Fruit fly (Drosophila melanogaster): ENCODE results near the gene CG14989.

The CG14989 gene

dm6 chr3L:4040247-4040925 is 47.0 kb upstream of the CG14989 start, which contains the start of the genes CG11593 and Rcd5 (continued):
- TF ChIP-seq CG14441 (GFP tag; IDR thresholded peaks at IDR 0.05) (peak; percentile 85), lilli (GFP tag; optimal IDR thresholded peaks at IDR 0.05) (no peak), zen (tag; optimal IDR thresholded peaks at IDR 0.05) (peak; percentile 52), Spps (tag; optimal IDR thresholded peaks at IDR 0.05) (peak; percentile 41), Lhr (GFP tag; optimal IDR thresholded peaks at IDR 0.05) (peak; percentile 81), pum (GFP tag; optimal IDR thresholded peaks at IDR 0.05) (peak; percentile 35), odd (GFP tag; optimal IDR thresholded peaks at IDR 0.05) (no peak), CG10431 (GFP tag; optimal IDR thresholded peaks at IDR 0.05) (no peak), chm (GFP tag; IDR thresholded peaks at IDR 0.05) (no peak), tna (GFP tag; IDR thresholded peaks at IDR 0.05; ENCODE audit: partially characterized antibody) (no peak), slp2 (GFP tag; optimal IDR thresholded peaks at IDR 0.05) (peak; percentile 9), HmgZ (tag; optimal IDR thresholded peaks at IDR 0.05) (peak; percentile 63), CG6765 (GFP tag; optimal IDR thresholded peaks at IDR 0.05) (no peak), CG7987 (GFP tag; optimal IDR thresholded peaks at IDR 0.05) (peak; percentile 13), CG13624 (GFP tag; optimal IDR thresholded peaks at IDR 0.05) (no peak), Ssrp (tag; optimal IDR thresholded peaks at IDR 0.05) (peak; percentile 62), CG1832 (GFP tag; optimal IDR thresholded peaks at IDR 0.05) (no peak), schlank (tag; optimal IDR thresholded peaks at IDR 0.05) (no peak), ci (GFP tag; IDR thresholded peaks at IDR 0.05) (peak; percentile 79; the same call in 2 of the 3 replicates), Adf1 (GFP tag; IDR thresholded peaks at IDR 0.05) (peak; percentile 49), Eip74EF (GFP tag; optimal IDR thresholded peaks at IDR 0.05) (no peak), tgo (GFP tag; IDR thresholded peaks at IDR 0.05) (peak; percentile 84), CG7372 (GFP tag; IDR thresholded peaks at IDR 0.05) (peak; percentile 79), CG6654 (GFP tag; optimal IDR thresholded peaks at IDR 0.05) (no peak), psq (GFP tag; optimal IDR thresholded peaks at IDR 0.05) (peak; percentile 16), cas (GFP tag; IDR thresholded peaks at IDR 0.05) (peak; percentile 45; the same call in 1 of the 2 replicates), Nf-YB (GFP tag; optimal IDR thresholded peaks at IDR 0.05) (no peak), croc (GFP tag; conservative IDR thresholded peaks at IDR 0.05) (peak; percentile 78), CG8478 (optimal IDR thresholded peaks at IDR 0.05) (no peak), row (GFP tag; IDR thresholded peaks at IDR 0.05) (peak; percentile 94), so (GFP tag; IDR thresholded peaks at IDR 0.05) (no peak), br (optimal IDR thresholded peaks at IDR 0.05) (no peak), CG8290 (GFP tag; optimal IDR thresholded peaks at IDR 0.05) (peak; percentile 59), CG8290 (tag; optimal IDR thresholded peaks at IDR 0.05) (no peak), CG2120 (GFP tag; optimal IDR thresholded peaks at IDR 0.05) (no peak), danr (GFP tag; IDR thresholded peaks at IDR 0.05) (peak; percentile 83), Meics (GFP tag; optimal IDR thresholded peaks at IDR 0.05) (peak; percentile 58), CG17802 (tag; optimal IDR thresholded peaks at IDR 0.05) (peak; percentile 37), lbe (GFP tag; optimal IDR thresholded peaks at IDR 0.05) (no peak), dysf (GFP tag; IDR thresholded peaks at IDR 0.05) (peak; percentile 83), stwl (tag; optimal IDR thresholded peaks at IDR 0.05) (peak; percentile 79), CG7745 (tag; optimal IDR thresholded peaks at IDR 0.05) (no peak), CG11085 (GFP tag; IDR thresholded peaks at IDR 0.05) (peak; percentile 22; the same call in 1 of the 2 replicates), CG16779 (GFP tag; IDR thresholded peaks at IDR 0.05) (no peak), wor (GFP tag; IDR thresholded peaks at IDR 0.05) (peak; percentile 64; the same call in 1 of the 2 replicates), pho (GFP tag; optimal IDR thresholded peaks at IDR 0.05) (peak; percentile 25), lov (optimal IDR thresholded peaks at IDR 0.05) (no peak), lov (GFP tag; IDR thresholded peaks at IDR 0.05) (peak; percentile 67; the same call in 1 of the 3 replicates), CG13424 (tag; optimal IDR thresholded peaks at IDR 0.05) (peak; percentile 69), CG7357 (GFP tag; IDR thresholded peaks at IDR 0.05) (peak; percentile 77), exex (tag; optimal IDR thresholded peaks at IDR 0.05) (no peak), CkIIα-i1 (GFP tag; IDR thresholded peaks at IDR 0.05) (no peak)

All from whole organism, embryonic.